Fruit fly (Drosophila melanogaster) whole organism, pupa: ENCODE measurements around the gene Lsd-2.

ENCODE experiments used
- CG32121 ChIP-seq: fragments of 200-800 bp; sonication (Bioruptor generic); IDR thresholded peaks from 2 replicates; pipeline ENCODE4 v1.3.6; 2022; ENCODE audit warnings: missing biosample characterization, missing genetic modification characterization
- Ets98B ChIP-seq: fragments of 200-800 bp; sonication (Bioruptor generic); IDR thresholded peaks from 2 replicates; pipeline ENCODE4 v1.3.6; 2022; ENCODE audit warnings: missing biosample characterization, missing genetic modification characterization
- Pif1B ChIP-seq: fragments of 200-800 bp; sonication (Bioruptor generic); optimal IDR thresholded peaks from 3 replicates; lab custom pipeline; 2016; ENCODE audit warnings: missing biosample characterization, missing genetic modification characterization

DNA sequence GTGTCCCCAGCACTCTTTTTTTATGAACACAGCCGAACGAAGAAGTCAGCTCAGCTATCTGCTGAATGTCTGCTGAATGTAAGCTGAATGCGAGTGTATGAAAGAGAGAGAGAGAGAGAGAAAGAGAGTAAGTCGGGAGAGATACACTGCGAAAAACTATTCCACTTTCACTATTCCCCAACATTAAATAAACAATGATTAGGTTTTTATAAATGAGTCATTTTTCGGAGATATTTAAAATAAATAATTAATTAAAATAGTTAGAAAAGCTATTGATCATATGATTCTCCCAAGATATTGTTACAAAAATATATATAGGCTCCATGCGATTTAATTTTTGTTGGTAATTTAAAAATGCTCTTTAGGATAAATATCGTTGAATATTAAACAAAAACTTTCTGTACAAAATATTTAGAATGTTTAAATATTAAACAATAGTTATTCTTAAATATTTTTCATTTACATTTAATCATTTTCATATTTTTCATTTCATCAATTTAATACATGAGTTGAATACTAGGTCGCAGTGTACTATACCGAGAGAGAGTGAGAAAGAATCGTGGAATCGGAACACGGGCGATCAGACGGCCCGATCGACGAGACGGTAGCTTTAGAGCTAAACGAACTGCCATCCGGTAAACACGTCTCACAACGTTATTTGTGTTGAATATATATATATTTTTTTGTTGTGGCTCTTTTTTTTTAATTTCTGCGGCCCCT lies 52.0 kb downstream of the Lsd-2 start, which contains the start of gene be:
- TF ChIP-seq CG32121, result 0 out of 2 replicates have a peak, but pooled peaks have one; percentile 27
- peak; percentile 9; the same call in 1 of the 2 replicates for TF ChIP-seq Ets98B
- TF ChIP-seq Pif1B, result peak; percentile 23
